Worm (Caenorhabditis elegans) whole organism, L1 larva: ENCODE measurements around the gene F53A9.6.

Source experiments
- ama-1 ChIP-seq: fragments of 150-350 bp; optimal IDR thresholded peaks from 2 replicates; lab custom pipeline; 2014
- fos-1 ChIP-seq: fragments of 150-350 bp; optimal IDR thresholded peaks from 2 replicates; lab custom pipeline; 2014; ENCODE audit warnings: missing biosample characterization, missing genetic modification characterization
- mab-9 ChIP-seq: fragments of 200-800 bp; sonication (Bioruptor generic); IDR thresholded peaks from 2 replicates; pipeline ENCODE4 v1.3.6; 2022; ENCODE audit warnings: missing genetic modification reagents, missing genetic modification characterization, missing compliant biosample characterization
- mef-2 ChIP-seq: fragments of 150-350 bp; optimal IDR thresholded peaks from 2 replicates; lab custom pipeline; 2014; ENCODE audit warnings: missing biosample characterization, missing genetic modification characterization
- nhr-11 ChIP-seq: fragments of 150-350 bp; optimal IDR thresholded peaks from 2 replicates; lab custom pipeline; 2014; ENCODE audit warnings: missing biosample characterization, missing genetic modification characterization
- nhr-77 ChIP-seq: fragments of 150-350 bp; optimal IDR thresholded peaks from 2 replicates; lab custom pipeline; 2014; ENCODE audit warnings: missing biosample characterization, missing genetic modification characterization
- nhr-85 ChIP-seq: sonication (generic microtip); peaks from one replicate; lab custom pipeline; 2016; ENCODE audit warnings: missing genetic modification characterization, inconsistent platforms, missing compliant biosample characterization

ce11 chrX:8716822-8717221 lies 3.2 kb upstream of the F53A9.6 start, which contains the start of gene F53A9.7:
- no peak for TF ChIP-seq nhr-77 (tag; lab: Kevin White, UChicago)
- TF ChIP-seq fos-1 (tag; lab: Kevin White, UChicago) = no peak
- TF ChIP-seq ama-1 (lab: Kevin White, UChicago) = no peak
- TF ChIP-seq mab-9 = no peak
- TF ChIP-seq nhr-85 (tag; lab: Kevin White, UChicago) = peak; percentile 35
- TF ChIP-seq mef-2 (tag; lab: Kevin White, UChicago) = no peak
- no peak for TF ChIP-seq nhr-11 (tag; lab: Kevin White, UChicago)
